Worm (Caenorhabditis elegans) whole organism, L4 larva: ENCODE results near the gene npr-43.
A peak's percentile ranks its signal among the peaks of the same experiment; 100 is the strongest.

ENCODE experiments used
- F10B5.3 ChIP-seq: sonication (generic microtip); optimal IDR thresholded peaks from 2 replicates; lab custom pipeline; 2016; ENCODE audit warnings: mild to moderate bottlenecking, missing genetic modification characterization, missing compliant biosample characterization
- F37D6.2 ChIP-seq: sonication (generic microtip); optimal IDR thresholded peaks from 2 replicates; lab custom pipeline; 2016; ENCODE audit warnings: mild to moderate bottlenecking, missing genetic modification characterization, missing compliant biosample characterization
- F44E2.7 ChIP-seq: fragments of 200-800 bp; sonication (Bioruptor generic); IDR thresholded peaks from 2 replicates; pipeline ENCODE4 v2.1.2; 2022; ENCODE audit warnings: missing genetic modification characterization, missing compliant biosample characterization
- R02D3.7 ChIP-seq: fragments of 150-350 bp; sonication (generic microtip); optimal IDR thresholded peaks from 3 replicates; lab custom pipeline; 2014; ENCODE audit warnings: missing biosample characterization, missing genetic modification characterization
- T26A8.4 ChIP-seq: fragments of 200-800 bp; sonication (Bioruptor generic); IDR thresholded peaks from 2 replicates; pipeline ENCODE4 v1.3.6; 2022; ENCODE audit warnings: missing genetic modification characterization, missing compliant biosample characterization
- aha-1 ChIP-seq: fragments of 150-350 bp; peaks from one replicate; lab custom pipeline; 2014; ENCODE audit warnings: missing biosample characterization, missing genetic modification characterization
- aly-2 ChIP-seq: sonication (generic microtip); optimal IDR thresholded peaks from 2 replicates; lab custom pipeline; 2018; ENCODE audit warnings: missing biosample characterization, missing genetic modification characterization
- ama-1 ChIP-seq: fragments of 150-350 bp; optimal IDR thresholded peaks from 2 replicates; lab custom pipeline; 2014; ENCODE audit warnings: inconsistent platforms, mixed read lengths
- ceh-62 ChIP-seq: sonication (generic microtip); optimal IDR thresholded peaks from 2 replicates; lab custom pipeline; 2017; ENCODE audit warnings: missing biosample characterization, missing genetic modification characterization
- daf-16 ChIP-seq, 3 experiments: sonication (generic microtip); optimal IDR thresholded peaks; 2 replicates each; lab custom pipeline; 2016 to 2017; ENCODE audit warnings: missing genetic modification characterization in 3 of 3, missing genetic modification reagents in 3 of 3, mild to moderate bottlenecking in 2 of 3, missing compliant biosample characterization in 2 of 3, missing biosample characterization in 1 of 3, moderate library complexity in 1 of 3
- daf-19 ChIP-seq: fragments of 200-800 bp; sonication (Bioruptor generic); conservative IDR thresholded peaks from 2 replicates; pipeline ENCODE4 v1.3.6; 2022; ENCODE audit warnings: missing genetic modification characterization, missing compliant biosample characterization
- daf-8 ChIP-seq: fragments of 200-800 bp; sonication (Bioruptor generic); IDR thresholded peaks from 2 replicates; pipeline ENCODE4 v1.3.6; 2022; ENCODE audit warnings: missing genetic modification characterization, missing compliant biosample characterization
- dpl-1 ChIP-seq: fragments of 150-350 bp; optimal IDR thresholded peaks from 2 replicates; lab custom pipeline; 2014; ENCODE audit warnings: missing biosample characterization, missing genetic modification reagents, missing genetic modification characterization
- duxl-1 ChIP-seq: sonication (generic microtip); optimal IDR thresholded peaks from 2 replicates; lab custom pipeline; 2016; ENCODE audit warnings: mild to moderate bottlenecking, missing genetic modification characterization, moderate library complexity, missing compliant biosample characterization; ENCODE audit not compliant: poor library complexity
- dve-1 ChIP-seq: sonication (generic microtip); optimal IDR thresholded peaks from 2 replicates; lab custom pipeline; 2017; ENCODE audit warnings: antibody characterized with exemption, mild to moderate bottlenecking, missing genetic modification characterization, missing compliant biosample characterization; ENCODE audit not compliant: insufficient read depth
- fos-1 ChIP-seq: fragments of 150-350 bp; optimal IDR thresholded peaks from 2 replicates; lab custom pipeline; 2014; ENCODE audit warnings: missing biosample characterization, missing genetic modification characterization
- hlh-11 ChIP-seq: fragments of 200-800 bp; sonication (Bioruptor generic); optimal IDR thresholded peaks from 2 replicates; lab custom pipeline; 2018; ENCODE audit warnings: mild to moderate bottlenecking, missing genetic modification characterization, missing compliant biosample characterization
- lim-7 ChIP-seq: fragments of 200-800 bp; sonication (Bioruptor generic); IDR thresholded peaks from 2 replicates; pipeline ENCODE4 v1.3.6; 2022; ENCODE audit warnings: missing genetic modification characterization, missing compliant biosample characterization
- lin-13 ChIP-seq: fragments of 150-350 bp; optimal IDR thresholded peaks from 2 replicates; lab custom pipeline; 2014; ENCODE audit warnings: missing biosample characterization, missing genetic modification reagents, missing genetic modification characterization
- mxl-2 ChIP-seq: fragments of 200-800 bp; sonication (Bioruptor generic); conservative IDR thresholded peaks from 2 replicates; pipeline ENCODE4 v1.3.6; 2022; ENCODE audit warnings: missing genetic modification reagents, missing genetic modification characterization, missing compliant biosample characterization
- nhr-102 ChIP-seq: sonication (generic microtip); optimal IDR thresholded peaks from 2 replicates; lab custom pipeline; 2016; ENCODE audit warnings: mild to moderate bottlenecking, missing genetic modification characterization, moderate library complexity, missing compliant biosample characterization
- nhr-237 ChIP-seq: sonication (generic microtip); optimal IDR thresholded peaks from 2 replicates; lab custom pipeline; 2017; ENCODE audit warnings: missing biosample characterization, missing genetic modification characterization
- nhr-25 ChIP-seq: sonication (generic microtip); optimal IDR thresholded peaks from 2 replicates; lab custom pipeline; 2017; ENCODE audit warnings: missing genetic modification characterization, mild to moderate bottlenecking, missing compliant biosample characterization, antibody characterized with exemption, moderate library complexity, borderline replicate concordance; ENCODE audit not compliant: insufficient read depth
- nhr-41 ChIP-seq: fragments of 200-800 bp; sonication (Bioruptor generic); IDR thresholded peaks from 2 replicates; pipeline ENCODE4 v1.3.6; 2022; ENCODE audit warnings: missing genetic modification reagents, missing genetic modification characterization, missing compliant biosample characterization
- nhr-77 ChIP-seq: fragments of 150-350 bp; optimal IDR thresholded peaks from 2 replicates; lab custom pipeline; 2014; ENCODE audit warnings: missing biosample characterization, missing genetic modification characterization
- pha-4 ChIP-seq, 2 experiments: fragments of 150-350 bp in 1 of 2; fragments of 200-800 bp in 1 of 2; sonication (Bioruptor generic) in 1 of 2; IDR thresholded peaks in 1 of 2; optimal IDR thresholded peaks in 1 of 2; 2 replicates each; pipeline versions ENCODE4 v1.3.6 to Lab custom; 2014 to 2022; ENCODE audit warnings: missing genetic modification characterization in 2 of 2, missing genetic modification reagents in 2 of 2, missing biosample characterization in 1 of 2, missing compliant biosample characterization in 1 of 2
- pqm-1 ChIP-seq: sonication (generic microtip); optimal IDR thresholded peaks from 2 replicates; lab custom pipeline; 2017; ENCODE audit warnings: missing biosample characterization, missing genetic modification characterization
- rbr-2 ChIP-seq: sonication (generic microtip); optimal IDR thresholded peaks from 2 replicates; lab custom pipeline; 2016; ENCODE audit warnings: missing genotype, missing genetic modification characterization, missing compliant biosample characterization
- saeg-2 ChIP-seq: fragments of 200-800 bp; sonication (Bioruptor generic); IDR thresholded peaks from 2 replicates; pipeline ENCODE4 v1.3.6; 2022; ENCODE audit warnings: missing genetic modification reagents, missing genetic modification characterization, missing compliant biosample characterization
- sdz-12 ChIP-seq: fragments of 200-800 bp; sonication (Bioruptor generic); optimal IDR thresholded peaks from 2 replicates; lab custom pipeline; 2018; ENCODE audit warnings: mild to moderate bottlenecking, missing genetic modification characterization, missing compliant biosample characterization
- skn-1 ChIP-seq: fragments of 150-350 bp; optimal IDR thresholded peaks from 2 replicates; lab custom pipeline; 2014; ENCODE audit warnings: missing biosample characterization, missing genetic modification characterization
- snpc-1.2 ChIP-seq: fragments of 200-800 bp; sonication (Bioruptor generic); IDR thresholded peaks from 2 replicates; pipeline ENCODE4 v1.3.6; 2022; ENCODE audit warnings: missing genetic modification reagents, missing genetic modification characterization, missing compliant biosample characterization
- spr-3 ChIP-seq: fragments of 200-800 bp; sonication (Bioruptor generic); optimal IDR thresholded peaks from 2 replicates; lab custom pipeline; 2018; ENCODE audit warnings: mild to moderate bottlenecking, missing genetic modification characterization, missing compliant biosample characterization
- unc-62 ChIP-seq, 3 experiments: fragments of 150-350 bp in 1 of 3; sonication (generic microtip); optimal IDR thresholded peaks in 2 of 3; peaks in 1 of 3; 1 replicate in 1 of 3; 2 replicates in 2 of 3; lab custom pipeline; 2014 to 2017; ENCODE audit warnings: missing biosample characterization in 3 of 3, missing genetic modification characterization in 3 of 3, missing genetic modification reagents in 3 of 3, missing genotype in 1 of 3
- zfp-3 ChIP-seq: fragments of 200-800 bp; sonication (Bioruptor generic); conservative IDR thresholded peaks from 2 replicates; pipeline ENCODE4 v1.3.6; 2022; ENCODE audit warnings: missing genetic modification reagents, missing genetic modification characterization, missing compliant biosample characterization

Gene npr-43

ce11 chrV:14396123-14396669 lies 17.3 kb upstream of the npr-43 start:
- TF ChIP-seq pqm-1 (no peak), aha-1 (tag; lab: Kevin White, UChicago) (no peak), lin-13 (GFP tag; lab: Kevin White, UChicago) (no peak), nhr-102 (tag; lab: Kevin White, UChicago) (no peak)
- TF ChIP-seq, all 104 proteins: peak for 0

- TF ChIP-seq mxl-2 (GFP tag; lab: Robert Waterston, UW) (no peak), daf-8 (GFP tag; lab: Robert Waterston, UW) (no peak), nhr-25 (tag; lab: Kevin White, UChicago) (no peak), hlh-11 (tag; lab: Kevin White, UChicago) (no peak), nhr-237 (no peak), daf-16 (GFP tag; optimal IDR thresholded peaks at IDR 0.05; lab: Kevin White, UChicago) (no peak), daf-16 (tag; optimal IDR thresholded peaks at IDR 0.05; lab: Kevin White, UChicago) (no peak), R02D3.7 (tag; lab: Kevin White, UChicago) (no peak)
Measured at ce11 chrV:14394743-14395142, 15.9 kb upstream of the npr-43 start, which contains the start of gene C15H11.13. Gene C15H11.13, plus strand, starts transcription at chrV:14395043.

ce11 chrV:14393504-14393903 lies 14.6 kb upstream of the npr-43 start, which contains the start of gene C15H11.1:
Gene C15H11.1, plus strand, starts transcription at chrV:14393804.
- TF ChIP-seq nhr-41 (GFP tag; lab: Robert Waterston, UW), result no peak

ce11 chrV:14391830-14392229 lies 12.9 kb upstream of the npr-43 start, which contains the start of gene C15H11.10:
Gene C15H11.10, plus strand, starts transcription at chrV:14392130.
- no peak for TF ChIP-seq spr-3 (GFP tag; lab: Kevin White, UChicago)
- TF ChIP-seq hlh-11 (tag; lab: Kevin White, UChicago), result no peak
- no peak for TF ChIP-seq ama-1 (lab: Kevin White, UChicago)
- TF ChIP-seq fos-1 (tag; lab: Kevin White, UChicago), result no peak
- no peak for TF ChIP-seq F10B5.3 (tag; lab: Kevin White, UChicago)
- no peak for TF ChIP-seq duxl-1
- TF ChIP-seq zfp-3 (GFP tag; lab: Robert Waterston, UW), result no peak
- no peak for TF ChIP-seq pha-4 (GFP tag; IDR thresholded peaks at IDR 0.05; lab: Robert Waterston, UW)
- TF ChIP-seq pha-4 (tag; optimal IDR thresholded peaks at IDR 0.05; lab: Kevin White, UChicago), result no peak
- no peak for TF ChIP-seq nhr-77
- TF ChIP-seq T26A8.4 (GFP tag; lab: Robert Waterston, UW), result no peak
- TF ChIP-seq sdz-12 (GFP tag; lab: Kevin White, UChicago), result no peak
- TF ChIP-seq, all 104 proteins: peak for 0

- no peak for TF ChIP-seq F44E2.7
- TF ChIP-seq saeg-2 (GFP tag; lab: Robert Waterston, UW), result no peak
- TF ChIP-seq unc-62 (GFP tag; optimal IDR thresholded peaks at IDR 0.05 in 1 of 2; lab: Kevin White, UChicago), result peak in 1 of 2 experiments; percentile 96
- TF ChIP-seq unc-62 (tag; optimal IDR thresholded peaks at IDR 0.05; lab: Kevin White, UChicago), result no peak
- no peak for TF ChIP-seq snpc-1.2 (GFP tag; lab: Robert Waterston, UW)
- TF ChIP-seq skn-1 (tag; lab: Kevin White, UChicago), result no peak
- TF ChIP-seq dpl-1 (GFP tag; lab: Kevin White, UChicago), result no peak
- no peak for TF ChIP-seq ceh-62
- TF ChIP-seq daf-8 (GFP tag; lab: Robert Waterston, UW), result no peak
- no peak for TF ChIP-seq rbr-2 (tag; lab: Kevin White, UChicago)
- no peak for TF ChIP-seq F37D6.2 (tag; lab: Kevin White, UChicago)
- TF ChIP-seq dve-1, result no peak
- TF ChIP-seq aha-1 (tag; lab: Kevin White, UChicago), result peak; percentile 37
- no peak for TF ChIP-seq daf-19 (GFP tag; lab: Robert Waterston, UW)
- no peak for TF ChIP-seq aly-2 (tag; lab: Kevin White, UChicago)
- no peak for TF ChIP-seq lim-7 (GFP tag; lab: Robert Waterston, UW)
Measured at ce11 chrV:14380242-14380641, 1.4 kb upstream of the npr-43 start.
